Worm (Caenorhabditis elegans) whole organism, L4 larva: ENCODE results near the gene F56D5.2.

Experiments used
- D1046.2 ChIP-seq: fragments of 200-800 bp; sonication (Bioruptor generic); IDR thresholded peaks from 2 replicates; pipeline ENCODE4 v1.3.6; 2022; ENCODE audit warnings: missing genetic modification characterization, missing compliant biosample characterization
- F26F4.8 ChIP-seq: fragments of 200-800 bp; sonication (Bioruptor generic); conservative IDR thresholded peaks from 2 replicates; pipeline ENCODE4 v1.3.6; 2022; ENCODE audit warnings: missing genetic modification characterization, missing compliant biosample characterization
- F44E2.7 ChIP-seq: fragments of 200-800 bp; sonication (Bioruptor generic); IDR thresholded peaks from 2 replicates; pipeline ENCODE4 v2.1.2; 2022; ENCODE audit warnings: missing genetic modification characterization, missing compliant biosample characterization
- F49E8.2 ChIP-seq: sonication (generic microtip); optimal IDR thresholded peaks from 2 replicates; lab custom pipeline; 2016; ENCODE audit warnings: missing compliant biosample characterization, mild to moderate bottlenecking, missing genetic modification characterization, borderline replicate concordance
- T26A8.4 ChIP-seq: fragments of 200-800 bp; sonication (Bioruptor generic); IDR thresholded peaks from 2 replicates; pipeline ENCODE4 v1.3.6; 2022; ENCODE audit warnings: missing genetic modification characterization, missing compliant biosample characterization
- Y75B8A.6 ChIP-seq: fragments of 200-800 bp; sonication (Bioruptor generic); IDR thresholded peaks from 2 replicates; pipeline ENCODE4 v1.3.6; 2022; ENCODE audit warnings: missing genetic modification reagents, missing genetic modification characterization, missing compliant biosample characterization
- ZK546.5 ChIP-seq, 2 experiments: sonication (generic microtip); optimal IDR thresholded peaks; 2 replicates each; lab custom pipeline; 2017; ENCODE audit warnings: missing biosample characterization in 2 of 2, missing genetic modification characterization in 2 of 2
- aha-1 ChIP-seq: fragments of 150-350 bp; peaks from one replicate; lab custom pipeline; 2014; ENCODE audit warnings: missing biosample characterization, missing genetic modification characterization
- arid-1 ChIP-seq: fragments of 200-800 bp; sonication (Bioruptor generic); conservative IDR thresholded peaks from 2 replicates; pipeline ENCODE4 v1.3.6; 2022; ENCODE audit warnings: missing genetic modification reagents, missing genetic modification characterization, missing compliant biosample characterization
- attf-4 ChIP-seq: sonication (generic microtip); optimal IDR thresholded peaks from 3 replicates; lab custom pipeline; 2017; ENCODE audit warnings: missing biosample characterization, missing genetic modification characterization
- ceh-32 ChIP-seq: sonication (generic microtip); optimal IDR thresholded peaks from 2 replicates; lab custom pipeline; 2016; ENCODE audit warnings: mild to moderate bottlenecking, missing genetic modification characterization, missing compliant biosample characterization; ENCODE audit not compliant: poor library complexity
- ceh-44 ChIP-seq: fragments of 200-800 bp; sonication (Bioruptor generic); IDR thresholded peaks from 2 replicates; pipeline ENCODE4 v1.3.6; 2022; ENCODE audit warnings: missing genetic modification reagents, missing genetic modification characterization, missing compliant biosample characterization
- ceh-62 ChIP-seq: sonication (generic microtip); optimal IDR thresholded peaks from 2 replicates; lab custom pipeline; 2017; ENCODE audit warnings: missing biosample characterization, missing genetic modification characterization
- daf-12 ChIP-seq: fragments of 150-350 bp; optimal IDR thresholded peaks from 2 replicates; lab custom pipeline; 2014; ENCODE audit warnings: missing biosample characterization, missing genetic modification reagents, missing genetic modification characterization
- daf-16 ChIP-seq, 3 experiments: sonication (generic microtip); optimal IDR thresholded peaks; 2 replicates each; lab custom pipeline; 2016 to 2017; ENCODE audit warnings: missing genetic modification characterization in 3 of 3, missing genetic modification reagents in 3 of 3, mild to moderate bottlenecking in 2 of 3, missing compliant biosample characterization in 2 of 3, missing biosample characterization in 1 of 3, moderate library complexity in 1 of 3
- dmd-9 ChIP-seq: fragments of 200-800 bp; sonication (Bioruptor generic); IDR thresholded peaks from 2 replicates; pipeline ENCODE4 v1.3.6; 2022; ENCODE audit warnings: missing genetic modification reagents, missing genetic modification characterization, missing compliant biosample characterization
- dpl-1 ChIP-seq: fragments of 150-350 bp; optimal IDR thresholded peaks from 2 replicates; lab custom pipeline; 2014; ENCODE audit warnings: missing biosample characterization, missing genetic modification reagents, missing genetic modification characterization
- dve-1 ChIP-seq: sonication (generic microtip); optimal IDR thresholded peaks from 2 replicates; lab custom pipeline; 2017; ENCODE audit warnings: antibody characterized with exemption, mild to moderate bottlenecking, missing genetic modification characterization, missing compliant biosample characterization; ENCODE audit not compliant: insufficient read depth
- egl-43 ChIP-seq: fragments of 200-800 bp; sonication (Bioruptor generic); IDR thresholded peaks from 2 replicates; pipeline ENCODE4 v1.3.6; 2022; ENCODE audit warnings: missing genetic modification reagents, missing genetic modification characterization, missing compliant biosample characterization
- fkh-10 ChIP-seq: fragments of 150-350 bp; optimal IDR thresholded peaks from 2 replicates; lab custom pipeline; 2014; ENCODE audit warnings: missing biosample characterization, missing genetic modification reagents, missing genetic modification characterization
- fos-1 ChIP-seq: fragments of 150-350 bp; optimal IDR thresholded peaks from 2 replicates; lab custom pipeline; 2014; ENCODE audit warnings: missing biosample characterization, missing genetic modification characterization
- hif-1 ChIP-seq, 2 experiments: sonication (generic microtip); optimal IDR thresholded peaks; 2 replicates each; lab custom pipeline; 2016 to 2017; ENCODE audit warnings: missing compliant biosample characterization in 2 of 2, missing genetic modification characterization in 2 of 2, missing genetic modification reagents in 2 of 2, missing genotype in 2 of 2, mild to moderate bottlenecking in 1 of 2
- lin-1 ChIP-seq: fragments of 200-800 bp; sonication (Bioruptor generic); IDR thresholded peaks from 2 replicates; pipeline ENCODE4 v1.3.6; 2022; ENCODE audit warnings: missing genetic modification reagents, missing genetic modification characterization, missing compliant biosample characterization
- lin-15B ChIP-seq: fragments of 150-350 bp; sonication (generic microtip); optimal IDR thresholded peaks from 3 replicates; lab custom pipeline; 2014; ENCODE audit warnings: missing biosample characterization, missing genetic modification characterization
- lir-3 ChIP-seq: sonication (generic microtip); optimal IDR thresholded peaks from 2 replicates; lab custom pipeline; 2016; ENCODE audit warnings: mild to moderate bottlenecking, missing genetic modification characterization, missing compliant biosample characterization
- lsy-2 ChIP-seq, 2 experiments: fragments of 150-350 bp in 1 of 2; sonication (generic microtip) in 1 of 2; optimal IDR thresholded peaks; 2 replicates each; lab custom pipeline; 2014 to 2017; ENCODE audit warnings: missing biosample characterization in 2 of 2, missing genetic modification characterization in 2 of 2
- madf-9 ChIP-seq: fragments of 200-800 bp; sonication (Bioruptor generic); conservative IDR thresholded peaks from 2 replicates; pipeline ENCODE4 v1.3.6; 2022; ENCODE audit warnings: missing genetic modification reagents, missing genetic modification characterization, missing compliant biosample characterization
- mdl-1 ChIP-seq, 2 experiments: fragments of 150-350 bp in 1 of 2; sonication (generic microtip) in 1 of 2; optimal IDR thresholded peaks; 2 replicates each; lab custom pipeline; 2014 to 2017; ENCODE audit warnings: missing biosample characterization in 2 of 2, missing genetic modification characterization in 2 of 2
- mdt-29 ChIP-seq: fragments of 200-800 bp; sonication (Bioruptor generic); IDR thresholded peaks from 2 replicates; pipeline ENCODE4 v1.3.6; 2022; ENCODE audit warnings: missing genetic modification reagents, missing genetic modification characterization, missing compliant biosample characterization
- mep-1 ChIP-seq: fragments of 150-350 bp; sonication (generic microtip); optimal IDR thresholded peaks from 3 replicates; lab custom pipeline; 2014; ENCODE audit warnings: missing biosample characterization, missing genetic modification characterization
- nhr-10 ChIP-seq: fragments of 150-350 bp; optimal IDR thresholded peaks from 2 replicates; lab custom pipeline; 2014; ENCODE audit warnings: missing biosample characterization, missing genetic modification characterization
- nhr-11 ChIP-seq: fragments of 150-350 bp; optimal IDR thresholded peaks from 2 replicates; lab custom pipeline; 2014; ENCODE audit warnings: missing biosample characterization, missing genetic modification characterization
- nhr-25 ChIP-seq: sonication (generic microtip); optimal IDR thresholded peaks from 2 replicates; lab custom pipeline; 2017; ENCODE audit warnings: missing genetic modification characterization, mild to moderate bottlenecking, missing compliant biosample characterization, antibody characterized with exemption, moderate library complexity, borderline replicate concordance; ENCODE audit not compliant: insufficient read depth
- nhr-28 ChIP-seq: fragments of 150-350 bp; optimal IDR thresholded peaks from 2 replicates; lab custom pipeline; 2014; ENCODE audit warnings: missing biosample characterization, missing genetic modification characterization
- nhr-41 ChIP-seq: fragments of 200-800 bp; sonication (Bioruptor generic); IDR thresholded peaks from 2 replicates; pipeline ENCODE4 v1.3.6; 2022; ENCODE audit warnings: missing genetic modification reagents, missing genetic modification characterization, missing compliant biosample characterization
- nhr-48 ChIP-seq: sonication (generic microtip); optimal IDR thresholded peaks from 2 replicates; lab custom pipeline; 2016; ENCODE audit warnings: mild to moderate bottlenecking, missing genetic modification characterization, missing compliant biosample characterization
- nhr-77 ChIP-seq: fragments of 150-350 bp; optimal IDR thresholded peaks from 2 replicates; lab custom pipeline; 2014; ENCODE audit warnings: missing biosample characterization, missing genetic modification characterization
- pha-4 ChIP-seq, 2 experiments: fragments of 150-350 bp in 1 of 2; fragments of 200-800 bp in 1 of 2; sonication (Bioruptor generic) in 1 of 2; IDR thresholded peaks in 1 of 2; optimal IDR thresholded peaks in 1 of 2; 2 replicates each; pipeline versions ENCODE4 v1.3.6 to Lab custom; 2014 to 2022; ENCODE audit warnings: missing genetic modification characterization in 2 of 2, missing genetic modification reagents in 2 of 2, missing biosample characterization in 1 of 2, missing compliant biosample characterization in 1 of 2
- php-3 ChIP-seq: fragments of 200-800 bp; sonication (Bioruptor generic); IDR thresholded peaks from 2 replicates; pipeline ENCODE4 v1.3.6; 2022; ENCODE audit warnings: missing genetic modification reagents, missing genetic modification characterization, missing compliant biosample characterization
- pqm-1 ChIP-seq: sonication (generic microtip); optimal IDR thresholded peaks from 2 replicates; lab custom pipeline; 2017; ENCODE audit warnings: missing biosample characterization, missing genetic modification characterization
- rbr-2 ChIP-seq: sonication (generic microtip); optimal IDR thresholded peaks from 2 replicates; lab custom pipeline; 2016; ENCODE audit warnings: missing genotype, missing genetic modification characterization, missing compliant biosample characterization
- saeg-2 ChIP-seq: fragments of 200-800 bp; sonication (Bioruptor generic); IDR thresholded peaks from 2 replicates; pipeline ENCODE4 v1.3.6; 2022; ENCODE audit warnings: missing genetic modification reagents, missing genetic modification characterization, missing compliant biosample characterization
- set-16 ChIP-seq: fragments of 200-800 bp; sonication (Bioruptor generic); IDR thresholded peaks from 2 replicates; pipeline ENCODE4 v1.3.6; 2022; ENCODE audit warnings: missing genetic modification reagents, missing genetic modification characterization, missing compliant biosample characterization
- skn-1 ChIP-seq: fragments of 150-350 bp; optimal IDR thresholded peaks from 2 replicates; lab custom pipeline; 2014; ENCODE audit warnings: missing biosample characterization, missing genetic modification characterization
- snpc-1.2 ChIP-seq: fragments of 200-800 bp; sonication (Bioruptor generic); IDR thresholded peaks from 2 replicates; pipeline ENCODE4 v1.3.6; 2022; ENCODE audit warnings: missing genetic modification reagents, missing genetic modification characterization, missing compliant biosample characterization
- snpc-4 ChIP-seq: fragments of 150-350 bp; optimal IDR thresholded peaks from 2 replicates; lab custom pipeline; 2014; ENCODE audit warnings: missing biosample characterization, missing genetic modification characterization
- spr-1 ChIP-seq: sonication (generic microtip); optimal IDR thresholded peaks from 2 replicates; lab custom pipeline; 2016; ENCODE audit warnings: mild to moderate bottlenecking, missing genetic modification characterization, missing compliant biosample characterization
- spr-3 ChIP-seq: fragments of 200-800 bp; sonication (Bioruptor generic); optimal IDR thresholded peaks from 2 replicates; lab custom pipeline; 2018; ENCODE audit warnings: mild to moderate bottlenecking, missing genetic modification characterization, missing compliant biosample characterization
- zag-1 ChIP-seq: fragments of 150-350 bp; optimal IDR thresholded peaks from 2 replicates; lab custom pipeline; 2014; ENCODE audit warnings: missing biosample characterization, missing genetic modification characterization
- zip-11 ChIP-seq: fragments of 200-800 bp; sonication (Bioruptor generic); IDR thresholded peaks from 2 replicates; pipeline ENCODE4 v1.3.6; 2022; ENCODE audit warnings: missing genetic modification characterization, missing compliant biosample characterization

Gene F56D5.2

ce11 chrIV:9442106-9442532, 43.7 kb upstream of the F56D5.2 start (continued):
- TF ChIP-seq nhr-41 (no peak), php-3 (GFP tag; lab: Robert Waterston, UW) (peak; percentile 85), spr-3 (GFP tag; lab: Kevin White, UChicago) (peak; percentile 5), arid-1 (no peak; the same call in 1 of the 2 replicates), nhr-48 (peak; percentile 83), D1046.2 (GFP tag; lab: Robert Waterston, UW) (no peak), saeg-2 (GFP tag; lab: Robert Waterston, UW) (no peak), ceh-62 (tag; lab: Kevin White, UChicago) (no peak), madf-9 (0 out of 2 replicates have a peak, but pooled peaks have one; percentile 48), lin-15B (tag; lab: Kevin White, UChicago) (no peak), spr-1 (peak; percentile 0), mdt-29 (peak; percentile 82; the same call in 1 of the 2 replicates), F44E2.7 (no peak), dmd-9 (GFP tag; lab: Robert Waterston, UW) (no peak), aha-1 (tag; lab: Kevin White, UChicago) (peak; percentile 90), snpc-4 (tag; lab: Kevin White, UChicago) (no peak), F26F4.8 (no peak), nhr-77 (tag; lab: Kevin White, UChicago) (peak; percentile 74), egl-43 (GFP tag; lab: Robert Waterston, UW) (no peak), lir-3 (tag; lab: Kevin White, UChicago) (no peak), F49E8.2 (tag; lab: Kevin White, UChicago) (no peak), dve-1 (peak; percentile 96), pqm-1 (tag; lab: Kevin White, UChicago) (peak; percentile 74), ZK546.5 (tag; optimal IDR thresholded peaks at IDR 0.05; lab: Kevin White, UChicago) (no peak), nhr-25 (peak; percentile 57), pha-4 (GFP tag; IDR thresholded peaks at IDR 0.05; lab: Robert Waterston, UW) (peak; percentile 59), pha-4 (tag; optimal IDR thresholded peaks at IDR 0.05; lab: Kevin White, UChicago) (peak; percentile 78), Y75B8A.6 (GFP tag; lab: Robert Waterston, UW) (no peak), ceh-44 (no peak), mep-1 (tag; lab: Kevin White, UChicago) (peak; percentile 68), mdl-1 (tag; optimal IDR thresholded peaks at IDR 0.05; lab: Kevin White, UChicago) (peak in 1 of 2 experiments; percentile 88), set-16 (GFP tag; lab: Robert Waterston, UW) (no peak), ceh-32 (tag; lab: Kevin White, UChicago) (no peak), nhr-28 (tag; lab: Kevin White, UChicago) (peak; percentile 99), nhr-11 (tag; lab: Kevin White, UChicago) (peak; percentile 15), lin-1 (GFP tag; lab: Robert Waterston, UW) (0 out of 2 replicates have a peak, but pooled peaks have one; percentile 8), nhr-10 (peak; percentile 49), zag-1 (tag; lab: Kevin White, UChicago) (no peak), zip-11 (GFP tag; lab: Robert Waterston, UW) (no peak), fos-1 (tag; lab: Kevin White, UChicago) (no peak), rbr-2 (no peak), lsy-2 (tag; optimal IDR thresholded peaks at IDR 0.05; lab: Kevin White, UChicago) (peak in 1 of 2 experiments; percentile 69), T26A8.4 (0 out of 2 replicates have a peak, but pooled peaks have one; percentile 44), fkh-10 (no peak), skn-1 (no peak), dpl-1 (GFP tag; lab: Kevin White, UChicago) (no peak), daf-16 (GFP tag; optimal IDR thresholded peaks at IDR 0.05; lab: Kevin White, UChicago) (peak in 1 of 2 experiments; percentile 77), daf-16 (tag; optimal IDR thresholded peaks at IDR 0.05; lab: Kevin White, UChicago) (peak; percentile 100), attf-4 (tag; lab: Kevin White, UChicago) (no peak), daf-12 (tag; lab: Kevin White, UChicago) (no peak), hif-1 (tag; optimal IDR thresholded peaks at IDR 0.05; lab: Kevin White, UChicago) (peak in 1 of 2 experiments; percentile 19), snpc-1.2 (GFP tag; lab: Robert Waterston, UW) (no peak)
